Fruit fly (Drosophila melanogaster) whole organism, embryonic: Measurements from ENCODE around the gene Lst8.
A peak's percentile ranks its signal among the peaks of the same experiment; 100 is the strongest.

Experiments
- Atf6 ChIP-seq: fragments of 200-800 bp; sonication (Bioruptor generic); IDR thresholded peaks from 2 replicates; pipeline ENCODE4 v1.3.6; 2022; ENCODE audit warnings: missing biosample characterization, missing genetic modification characterization
- CG11723 ChIP-seq: fragments of 200-800 bp; sonication (Bioruptor generic); optimal IDR thresholded peaks from 2 replicates; lab custom pipeline; 2017; ENCODE audit warnings: missing biosample characterization, mild to moderate bottlenecking, missing genetic modification characterization
- CG12155 ChIP-seq: fragments of 200-800 bp; sonication (Bioruptor generic); optimal IDR thresholded peaks from 3 replicates; lab custom pipeline; 2016; ENCODE audit warnings: missing biosample characterization, missing genetic modification characterization
- CG13296 ChIP-seq: fragments of 200-800 bp; sonication (Bioruptor generic); optimal IDR thresholded peaks from 3 replicates; lab custom pipeline; 2018; ENCODE audit warnings: missing biosample characterization, mild to moderate bottlenecking, missing genetic modification characterization
- CG13775 ChIP-seq: fragments of 200-800 bp; sonication (Bioruptor generic); optimal IDR thresholded peaks from 3 replicates; lab custom pipeline; 2017; ENCODE audit warnings: missing biosample characterization, mild to moderate bottlenecking, missing genetic modification characterization
- CG15011 ChIP-seq: fragments of 200-800 bp; sonication (Bioruptor generic); optimal IDR thresholded peaks from 3 replicates; lab custom pipeline; 2018; ENCODE audit warnings: missing biosample characterization, mild to moderate bottlenecking, missing genetic modification characterization
- CG15696 ChIP-seq: fragments of 200-800 bp; sonication (Bioruptor generic); optimal IDR thresholded peaks from 2 replicates; lab custom pipeline; 2019; ENCODE audit warnings: missing biosample characterization, mild to moderate bottlenecking, missing genetic modification characterization, moderate library complexity
- CG18599 ChIP-seq: fragments of 200-800 bp; sonication (Bioruptor generic); optimal IDR thresholded peaks from 3 replicates; lab custom pipeline; 2017; ENCODE audit warnings: missing biosample characterization, missing genetic modification characterization, mild to moderate bottlenecking, moderate library complexity, missing genetic modification reagents
- CG2120 ChIP-seq: fragments of 200-800 bp; sonication (Bioruptor generic); optimal IDR thresholded peaks from 3 replicates; lab custom pipeline; 2016; ENCODE audit warnings: missing biosample characterization, missing genetic modification characterization
- CG30403 ChIP-seq: fragments of 200-800 bp; sonication (Bioruptor generic); optimal IDR thresholded peaks from 3 replicates; lab custom pipeline; 2016; ENCODE audit warnings: missing biosample characterization, missing genetic modification characterization
- CG3281 ChIP-seq: fragments of 200-800 bp; sonication (Bioruptor generic); optimal IDR thresholded peaks from 3 replicates; lab custom pipeline; 2017; ENCODE audit warnings: missing biosample characterization, mild to moderate bottlenecking, missing genetic modification characterization
- CG34376 ChIP-seq: fragments of 200-800 bp; sonication (Bioruptor generic); optimal IDR thresholded peaks from 2 replicates; lab custom pipeline; 2018; ENCODE audit warnings: missing biosample characterization, mild to moderate bottlenecking, missing genetic modification characterization
- CG7839 ChIP-seq: fragments of 200-800 bp; sonication (Bioruptor generic); optimal IDR thresholded peaks from 3 replicates; lab custom pipeline; 2018; ENCODE audit warnings: missing biosample characterization, mild to moderate bottlenecking, missing genetic modification characterization, moderate library complexity
- CG7928 ChIP-seq: fragments of 200-800 bp; sonication (Bioruptor generic); optimal IDR thresholded peaks from 2 replicates; lab custom pipeline; 2017; ENCODE audit warnings: missing biosample characterization, mild to moderate bottlenecking, missing genetic modification characterization
- CG8281 ChIP-seq: fragments of 200-800 bp; sonication (Bioruptor generic); optimal IDR thresholded peaks from 2 replicates; lab custom pipeline; 2018; ENCODE audit warnings: missing biosample characterization, mild to moderate bottlenecking, missing genetic modification characterization, moderate library complexity
- CG8924 ChIP-seq: fragments of 200-800 bp; optimal IDR thresholded peaks from 3 replicates; lab custom pipeline; 2019; ENCODE audit warnings: missing biosample characterization, mild to moderate bottlenecking, missing genetic modification characterization, moderate library complexity
- CG9727 ChIP-seq: fragments of 200-800 bp; sonication (Bioruptor generic); optimal IDR thresholded peaks from 3 replicates; lab custom pipeline; 2017; ENCODE audit warnings: missing biosample characterization, mild to moderate bottlenecking, missing genetic modification characterization
- CkIIα-i1 ChIP-seq: fragments of 200-800 bp; sonication (Bioruptor generic); IDR thresholded peaks from 2 replicates; pipeline ENCODE4 v1.3.6; 2022; ENCODE audit warnings: missing biosample characterization, missing genetic modification characterization
- CoRest ChIP-seq: fragments of 200-800 bp; sonication (Bioruptor generic); optimal IDR thresholded peaks from 3 replicates; lab custom pipeline; 2018; ENCODE audit warnings: missing biosample characterization, mild to moderate bottlenecking, missing genetic modification characterization, moderate library complexity
- D19A ChIP-seq: fragments of 200-800 bp; optimal IDR thresholded peaks from 3 replicates; lab custom pipeline; 2019; ENCODE audit warnings: missing biosample characterization, mild to moderate bottlenecking, missing genetic modification characterization, moderate library complexity
- Dad ChIP-seq: fragments of 200-800 bp; sonication (Bioruptor generic); optimal IDR thresholded peaks from 3 replicates; lab custom pipeline; 2016; ENCODE audit warnings: missing biosample characterization, missing genetic modification characterization
- Dbx ChIP-seq: fragments of 200-800 bp; sonication (Bioruptor generic); IDR thresholded peaks from 3 replicates; pipeline ENCODE4 v1.3.6; 2022; ENCODE audit warnings: missing biosample characterization, missing genetic modification characterization
- Dek ChIP-seq: fragments of 200-800 bp; sonication (Bioruptor generic); optimal IDR thresholded peaks from 3 replicates; lab custom pipeline; 2019; ENCODE audit warnings: missing biosample characterization, mild to moderate bottlenecking, missing genetic modification characterization, moderate library complexity
- Drgx ChIP-seq: fragments of 200-800 bp; sonication (Bioruptor generic); IDR thresholded peaks from 2 replicates; pipeline ENCODE4 v1.3.6; 2022; ENCODE audit warnings: missing biosample characterization, missing genetic modification characterization
- Fer3 ChIP-seq: fragments of 200-800 bp; sonication (Bioruptor generic); optimal IDR thresholded peaks from 2 replicates; lab custom pipeline; 2018; ENCODE audit warnings: missing biosample characterization, mild to moderate bottlenecking, missing genetic modification characterization, moderate library complexity
- Hmr ChIP-seq: fragments of 200-800 bp; sonication (Bioruptor generic); optimal IDR thresholded peaks from 3 replicates; lab custom pipeline; 2017; ENCODE audit warnings: mild to moderate bottlenecking, missing biosample characterization, missing genetic modification reagents, missing genetic modification characterization
- Optix ChIP-seq: fragments of 200-800 bp; sonication (Bioruptor generic); IDR thresholded peaks from 3 replicates; pipeline ENCODE4 v1.3.6; 2022; ENCODE audit warnings: missing biosample characterization, missing genetic modification characterization
- PHDP ChIP-seq: fragments of 200-800 bp; sonication (Bioruptor generic); optimal IDR thresholded peaks from 3 replicates; lab custom pipeline; 2018; ENCODE audit warnings: missing biosample characterization, mild to moderate bottlenecking, missing genetic modification characterization, moderate library complexity
- Taf1 ChIP-seq: fragments of 200-800 bp; sonication (Bioruptor generic); IDR thresholded peaks from 2 replicates; pipeline ENCODE4 v1.3.6; 2022; ENCODE audit warnings: missing biosample characterization, missing genetic modification characterization
- bcd ChIP-seq: fragments of 200-800 bp; sonication (Bioruptor generic); optimal IDR thresholded peaks from 2 replicates; lab custom pipeline; 2017; ENCODE audit warnings: missing biosample characterization, mild to moderate bottlenecking, missing genetic modification characterization
- bigmax ChIP-seq: fragments of 200-800 bp; sonication (Bioruptor generic); optimal IDR thresholded peaks from 2 replicates; lab custom pipeline; 2018; ENCODE audit warnings: missing biosample characterization, mild to moderate bottlenecking, missing genetic modification characterization
- chn ChIP-seq: fragments of 200-800 bp; sonication (Bioruptor generic); optimal IDR thresholded peaks from 2 replicates; lab custom pipeline; 2016; ENCODE audit warnings: missing biosample characterization, missing genetic modification characterization
- crol ChIP-seq: fragments of 200-800 bp; sonication (Bioruptor generic); IDR thresholded peaks from 2 replicates; pipeline ENCODE4 v1.3.6; 2022; ENCODE audit warnings: missing biosample characterization, missing genetic modification characterization
- dimm ChIP-seq: fragments of 200-800 bp; sonication (Bioruptor generic); IDR thresholded peaks from 2 replicates; pipeline ENCODE4 v1.3.6; 2022; ENCODE audit warnings: missing biosample characterization, missing genetic modification characterization
- ftz-f1 ChIP-seq: fragments of 200-800 bp; sonication (Bioruptor generic); optimal IDR thresholded peaks from 2 replicates; lab custom pipeline; 2016; ENCODE audit warnings: missing biosample characterization, missing genetic modification characterization
- grau ChIP-seq: fragments of 200-800 bp; optimal IDR thresholded peaks from 3 replicates; lab custom pipeline; 2019; ENCODE audit warnings: missing biosample characterization, mild to moderate bottlenecking, missing genetic modification characterization, moderate library complexity
- insv ChIP-seq, 2 experiments: fragments of 200-800 bp; sonication (Bioruptor generic); optimal IDR thresholded peaks; 3 replicates each; lab custom pipeline; 2016 to 2018; ENCODE audit warnings: missing biosample characterization in 2 of 2, missing genetic modification characterization in 2 of 2
- lab ChIP-seq: fragments of 200-800 bp; sonication (Bioruptor generic); optimal IDR thresholded peaks from 3 replicates; lab custom pipeline; 2017; ENCODE audit warnings: missing biosample characterization, missing genetic modification characterization, mild to moderate bottlenecking, moderate library complexity, missing genetic modification reagents
- lbe ChIP-seq: fragments of 200-800 bp; sonication (Bioruptor generic); optimal IDR thresholded peaks from 2 replicates; lab custom pipeline; 2016; ENCODE audit warnings: missing biosample characterization, mild to moderate bottlenecking, missing genetic modification characterization
- mirr ChIP-seq: fragments of 200-800 bp; sonication (Bioruptor generic); optimal IDR thresholded peaks from 3 replicates; lab custom pipeline; 2018; ENCODE audit warnings: missing biosample characterization, mild to moderate bottlenecking, missing genetic modification characterization
- org-1 ChIP-seq: fragments of 200-800 bp; sonication (Bioruptor generic); optimal IDR thresholded peaks from 2 replicates; lab custom pipeline; 2017; ENCODE audit warnings: missing biosample characterization, missing genetic modification characterization
- row ChIP-seq: fragments of 200-800 bp; sonication (Bioruptor generic); IDR thresholded peaks from 3 replicates; pipeline ENCODE4 v1.3.6; 2022; ENCODE audit warnings: missing biosample characterization, missing genetic modification characterization
- scrt ChIP-seq: fragments of 200-800 bp; sonication (Bioruptor generic); optimal IDR thresholded peaks from 2 replicates; lab custom pipeline; 2018; ENCODE audit warnings: missing biosample characterization, mild to moderate bottlenecking, missing genetic modification characterization, moderate library complexity
- sim ChIP-seq: fragments of 200-800 bp; sonication (Bioruptor generic); IDR thresholded peaks from 2 replicates; pipeline ENCODE4 v1.3.6; 2022; ENCODE audit warnings: missing biosample characterization, missing genetic modification characterization
- slbo ChIP-seq: fragments of 200-800 bp; sonication (Bioruptor generic); IDR thresholded peaks from 2 replicates; pipeline ENCODE4 v1.3.6; 2022; ENCODE audit warnings: missing biosample characterization, missing genetic modification characterization
- sob ChIP-seq: fragments of 200-800 bp; sonication (Bioruptor generic); IDR thresholded peaks from 2 replicates; pipeline ENCODE4 v1.3.6; 2022; ENCODE audit warnings: missing biosample characterization, missing genetic modification characterization
- ssp ChIP-seq: fragments of 200-800 bp; sonication (Bioruptor generic); IDR thresholded peaks from 2 replicates; pipeline ENCODE4 v1.3.6; 2022; ENCODE audit warnings: missing biosample characterization, missing genetic modification characterization
- sug ChIP-seq: fragments of 200-800 bp; optimal IDR thresholded peaks from 2 replicates; lab custom pipeline; 2019; ENCODE audit warnings: missing biosample characterization, mild to moderate bottlenecking, missing genetic modification characterization, moderate library complexity
- tna ChIP-seq: fragments of 200-800 bp; sonication (Bioruptor generic); IDR thresholded peaks from 2 replicates; pipeline ENCODE4 v1.3.6; 2022; ENCODE audit warnings: missing biosample characterization, missing genetic modification characterization; ENCODE audit not compliant: partially characterized antibody

Lst8 gene

dm6 chrX:9582659-9583317 lies 23.0 kb downstream of the Lst8 start:
- peak; percentile 70 for TF ChIP-seq CG3281 (GFP tag; lab: Kevin White, UChicago)
- TF ChIP-seq ftz-f1 (GFP tag; lab: Kevin White, UChicago), result no peak
- peak; percentile 51 for TF ChIP-seq sug (tag; lab: Kevin White, UChicago)
- TF ChIP-seq CG13775, result peak; percentile 7
- peak; percentile 33 for TF ChIP-seq CG30403 (GFP tag; lab: Kevin White, UChicago)
- peak; percentile 25 for TF ChIP-seq CG9727 (GFP tag; lab: Kevin White, UChicago)
- TF ChIP-seq CG15696 (tag; lab: Kevin White, UChicago), result no peak
- TF ChIP-seq Dad, result no peak
- TF ChIP-seq CG13296 (GFP tag; lab: Kevin White, UChicago), result peak; percentile 8
- TF ChIP-seq CG8924, result peak; percentile 33
- TF ChIP-seq CG15011, result peak; percentile 36
- peak; percentile 44 for TF ChIP-seq lbe (GFP tag; lab: Kevin White, UChicago)
- peak; percentile 19 for TF ChIP-seq CG12155 (GFP tag; lab: Kevin White, UChicago)
- TF ChIP-seq tna (GFP tag; lab: Robert Waterston, UW), result no peak
- peak; percentile 24 for TF ChIP-seq scrt (GFP tag; lab: Kevin White, UChicago)
- TF ChIP-seq D19A, result peak; percentile 67
- peak; percentile 31 for TF ChIP-seq org-1 (GFP tag; lab: Kevin White, UChicago)
- peak; percentile 57 for TF ChIP-seq CG18599 (GFP tag; lab: Kevin White, UChicago)
- TF ChIP-seq Dbx (GFP tag; lab: Robert Waterston, UW), result 0 out of 3 replicates have a peak, but pooled peaks have one; percentile 34
- TF ChIP-seq Optix (GFP tag; lab: Robert Waterston, UW), result no peak
- TF ChIP-seq CoRest (tag; lab: Kevin White, UChicago), result peak; percentile 48
- TF ChIP-seq row, result peak; percentile 29; the same call in 1 of the 3 replicates
- no peak for TF ChIP-seq chn (GFP tag; lab: Kevin White, UChicago)
- TF ChIP-seq sob (GFP tag; lab: Robert Waterston, UW), result no peak
- TF ChIP-seq Drgx, result peak; percentile 51; the same call in 1 of the 2 replicates
- TF ChIP-seq Hmr (GFP tag; lab: Kevin White, UChicago), result peak; percentile 70
- no peak for TF ChIP-seq CG11723 (GFP tag; lab: Kevin White, UChicago)
- peak; percentile 10 for TF ChIP-seq CG8281 (tag; lab: Kevin White, UChicago)
- TF ChIP-seq Atf6 (GFP tag; lab: Robert Waterston, UW), result peak; percentile 44; the same call in 1 of the 2 replicates
- TF ChIP-seq Taf1 (GFP tag; lab: Robert Waterston, UW), result 0 out of 2 replicates have a peak, but pooled peaks have one; percentile 13
- TF ChIP-seq bigmax (GFP tag; lab: Kevin White, UChicago), result no peak
- TF ChIP-seq sim, result no peak
- TF ChIP-seq PHDP (tag; lab: Kevin White, UChicago), result peak; percentile 38
- peak; percentile 32 for TF ChIP-seq CG34376 (GFP tag; lab: Kevin White, UChicago)
- TF ChIP-seq CkIIα-i1, result no peak
- TF ChIP-seq bcd (GFP tag; lab: Kevin White, UChicago), result peak; percentile 6
- TF ChIP-seq slbo (GFP tag; lab: Robert Waterston, UW), result peak; percentile 33
- TF ChIP-seq lab (GFP tag; lab: Kevin White, UChicago), result peak; percentile 55
- TF ChIP-seq CG7928 (GFP tag; lab: Kevin White, UChicago), result no peak
- TF ChIP-seq Fer3 (tag; lab: Kevin White, UChicago), result peak; percentile 37
- TF ChIP-seq CG2120 (GFP tag; lab: Kevin White, UChicago), result peak; percentile 69
- peak; percentile 52 for TF ChIP-seq CG7839 (tag; lab: Kevin White, UChicago)
- peak; percentile 63 for TF ChIP-seq grau
- TF ChIP-seq mirr, result peak; percentile 9
- TF ChIP-seq dimm (GFP tag; lab: Robert Waterston, UW), result no peak
- no peak for TF ChIP-seq insv (GFP tag; optimal IDR thresholded peaks at IDR 0.05; lab: Kevin White, UChicago)
- peak; percentile 68 for TF ChIP-seq crol (GFP tag; lab: Robert Waterston, UW)
- no peak for TF ChIP-seq ssp
- peak; percentile 34 for TF ChIP-seq Dek (tag; lab: Kevin White, UChicago)
